Fruit fly (Drosophila melanogaster) whole organism, prepupa: Measurements from ENCODE around the gene Tdrd3.

ENCODE experiments used
- Blimp-1 ChIP-seq: fragments of 200-800 bp; sonication (Bioruptor generic); optimal IDR thresholded peaks from 3 replicates; lab custom pipeline; 2017; ENCODE audit warnings: missing biosample characterization, missing genetic modification characterization, mild to moderate bottlenecking, moderate library complexity, missing genetic modification reagents
- CG10631 ChIP-seq: fragments of 200-800 bp; sonication (Bioruptor generic); optimal IDR thresholded peaks from 2 replicates; lab custom pipeline; 2016; ENCODE audit warnings: missing biosample characterization, missing genetic modification characterization
- CG10669 ChIP-seq: fragments of 200-800 bp; sonication (Bioruptor generic); optimal IDR thresholded peaks from 3 replicates; lab custom pipeline; 2018; ENCODE audit warnings: missing biosample characterization, mild to moderate bottlenecking, missing genetic modification characterization, moderate library complexity
- CG11294 ChIP-seq: fragments of 200-800 bp; sonication (Bioruptor generic); IDR thresholded peaks from 2 replicates; pipeline ENCODE4 v1.3.6; 2022; ENCODE audit warnings: missing biosample characterization, missing genetic modification characterization
- CG11902 ChIP-seq: fragments of 200-800 bp; sonication (Bioruptor generic); optimal IDR thresholded peaks from 3 replicates; lab custom pipeline; 2016; ENCODE audit warnings: missing biosample characterization, missing genetic modification characterization
- CG15336 ChIP-seq: fragments of 200-800 bp; sonication (Bioruptor generic); IDR thresholded peaks from 2 replicates; pipeline ENCODE4 v1.3.6; 2022; ENCODE audit warnings: missing biosample characterization, missing genetic modification characterization
- CG1621 ChIP-seq: fragments of 200-800 bp; sonication (Bioruptor generic); optimal IDR thresholded peaks from 3 replicates; lab custom pipeline; 2018; ENCODE audit warnings: missing biosample characterization, mild to moderate bottlenecking, missing genetic modification characterization
- CG16779 ChIP-seq: fragments of 200-800 bp; sonication (Bioruptor generic); optimal IDR thresholded peaks from 3 replicates; lab custom pipeline; 2017; ENCODE audit warnings: missing biosample characterization, mild to moderate bottlenecking, missing genetic modification characterization
- CG3032 ChIP-seq: fragments of 200-800 bp; optimal IDR thresholded peaks from 2 replicates; lab custom pipeline; 2019; ENCODE audit warnings: missing biosample characterization, mild to moderate bottlenecking, missing genetic modification characterization, moderate library complexity
- CG31627 ChIP-seq: fragments of 200-800 bp; sonication (Bioruptor generic); optimal IDR thresholded peaks from 3 replicates; lab custom pipeline; 2016; ENCODE audit warnings: missing biosample characterization, missing genetic modification characterization
- CG32006 ChIP-seq: fragments of 200-800 bp; sonication (Bioruptor generic); optimal IDR thresholded peaks from 3 replicates; lab custom pipeline; 2017; ENCODE audit warnings: missing biosample characterization, mild to moderate bottlenecking, missing genetic modification characterization
- CG4318 ChIP-seq: fragments of 200-800 bp; sonication (Bioruptor generic); optimal IDR thresholded peaks from 3 replicates; lab custom pipeline; 2017; ENCODE audit warnings: missing biosample characterization, mild to moderate bottlenecking, missing genetic modification characterization
- CG6792 ChIP-seq: fragments of 200-800 bp; sonication (Bioruptor generic); optimal IDR thresholded peaks from 3 replicates; lab custom pipeline; 2016; ENCODE audit warnings: missing biosample characterization, missing genetic modification characterization
- CG6808 ChIP-seq: fragments of 200-800 bp; sonication (Bioruptor generic); optimal IDR thresholded peaks from 3 replicates; lab custom pipeline; 2017; ENCODE audit warnings: missing biosample characterization, missing genetic modification characterization, mild to moderate bottlenecking, moderate library complexity, missing genetic modification reagents
- CG6854 ChIP-seq: fragments of 200-800 bp; sonication (Bioruptor generic); optimal IDR thresholded peaks from 2 replicates; lab custom pipeline; 2017; ENCODE audit warnings: missing biosample characterization, mild to moderate bottlenecking, missing genetic modification characterization
- CG7368 ChIP-seq: fragments of 200-800 bp; sonication (Bioruptor generic); optimal IDR thresholded peaks from 3 replicates; lab custom pipeline; 2016; ENCODE audit warnings: missing biosample characterization, missing genetic modification characterization
- CG9139 ChIP-seq: fragments of 200-800 bp; sonication (Bioruptor generic); optimal IDR thresholded peaks from 3 replicates; lab custom pipeline; 2017; ENCODE audit warnings: missing biosample characterization, mild to moderate bottlenecking, missing genetic modification characterization
- Eip75B ChIP-seq: fragments of 200-800 bp; sonication (Bioruptor generic); optimal IDR thresholded peaks from 3 replicates; lab custom pipeline; 2016; ENCODE audit warnings: missing biosample characterization, missing genetic modification characterization
- Eip78C ChIP-seq: fragments of 200-800 bp; sonication (Bioruptor generic); peaks from one replicate; lab custom pipeline; 2016; ENCODE audit warnings: missing biosample characterization, missing genetic modification characterization
- Eip93F ChIP-seq: fragments of 200-800 bp; sonication (Bioruptor generic); optimal IDR thresholded peaks from 2 replicates; lab custom pipeline; 2016; ENCODE audit warnings: missing biosample characterization, mild to moderate bottlenecking, missing genetic modification characterization
- Ets21C ChIP-seq: fragments of 200-800 bp; sonication (Bioruptor generic); optimal IDR thresholded peaks from 3 replicates; lab custom pipeline; 2016; ENCODE audit warnings: missing biosample characterization, missing genetic modification characterization
- Gug ChIP-seq: fragments of 200-800 bp; sonication (Bioruptor generic); IDR thresholded peaks from 2 replicates; pipeline ENCODE4 v1.3.6; 2022; ENCODE audit warnings: missing biosample characterization, missing genetic modification characterization
- Hr38 ChIP-seq: sonication (Bioruptor generic); optimal IDR thresholded peaks from 2 replicates; lab custom pipeline; 2016; ENCODE audit warnings: missing biosample characterization, missing genetic modification characterization
- Hr39 ChIP-seq: fragments of 200-800 bp; sonication (Bioruptor generic); optimal IDR thresholded peaks from 2 replicates; lab custom pipeline; 2016; ENCODE audit warnings: missing biosample characterization, missing genetic modification characterization
- Hr4 ChIP-seq: fragments of 200-800 bp; sonication (Bioruptor generic); optimal IDR thresholded peaks from 3 replicates; lab custom pipeline; 2016; ENCODE audit warnings: missing biosample characterization, missing genetic modification characterization
- Lpt ChIP-seq: fragments of 200-800 bp; sonication (Bioruptor generic); optimal IDR thresholded peaks from 3 replicates; lab custom pipeline; 2016; ENCODE audit warnings: missing biosample characterization, missing genetic modification characterization
- Met ChIP-seq: fragments of 200-800 bp; sonication (Bioruptor generic); optimal IDR thresholded peaks from 3 replicates; lab custom pipeline; 2016; ENCODE audit warnings: missing biosample characterization, missing genetic modification characterization
- OdsH ChIP-seq: fragments of 200-800 bp; sonication (Bioruptor generic); optimal IDR thresholded peaks from 3 replicates; lab custom pipeline; 2016; ENCODE audit warnings: missing biosample characterization, missing genetic modification characterization
- cyc ChIP-seq: fragments of 200-800 bp; sonication (Bioruptor generic); optimal IDR thresholded peaks from 3 replicates; lab custom pipeline; 2016; ENCODE audit warnings: missing biosample characterization, missing genetic modification characterization
- dsx ChIP-seq: fragments of 200-800 bp; optimal IDR thresholded peaks from 3 replicates; lab custom pipeline; 2019; ENCODE audit warnings: missing biosample characterization, mild to moderate bottlenecking, missing genetic modification characterization, moderate library complexity; ENCODE audit not compliant: poor library complexity, severe bottlenecking
- eg ChIP-seq: fragments of 200-800 bp; sonication (Bioruptor generic); IDR thresholded peaks from 3 replicates; pipeline ENCODE4 v1.3.6; 2022; ENCODE audit warnings: missing biosample characterization, missing genetic modification characterization
- esn ChIP-seq: fragments of 200-800 bp; sonication (Bioruptor generic); optimal IDR thresholded peaks from 2 replicates; lab custom pipeline; 2016; ENCODE audit warnings: missing biosample characterization, mild to moderate bottlenecking, missing genetic modification characterization, moderate library complexity
- fd59A ChIP-seq: fragments of 200-800 bp; sonication (Bioruptor generic); optimal IDR thresholded peaks from 2 replicates; lab custom pipeline; 2017; ENCODE audit warnings: missing biosample characterization, mild to moderate bottlenecking, missing genetic modification characterization, missing genetic modification reagents
- fd85E ChIP-seq: fragments of 200-800 bp; sonication (Bioruptor generic); optimal IDR thresholded peaks from 3 replicates; lab custom pipeline; 2016; ENCODE audit warnings: missing biosample characterization, missing genetic modification characterization
- lz ChIP-seq: fragments of 200-800 bp; sonication (Bioruptor generic); optimal IDR thresholded peaks from 3 replicates; lab custom pipeline; 2016; ENCODE audit warnings: missing biosample characterization, missing genetic modification characterization
- net ChIP-seq: fragments of 200-800 bp; sonication (Bioruptor generic); optimal IDR thresholded peaks from 3 replicates; lab custom pipeline; 2016; ENCODE audit warnings: missing biosample characterization, missing genetic modification characterization
- salr ChIP-seq, 2 experiments: fragments of 200-800 bp; sonication (Bioruptor generic); optimal IDR thresholded peaks; 3 replicates each; lab custom pipeline; 2016 to 2018; ENCODE audit warnings: missing biosample characterization in 2 of 2, missing genetic modification characterization in 2 of 2, mild to moderate bottlenecking in 1 of 2
- ss ChIP-seq, 2 experiments: fragments of 200-800 bp; sonication (Bioruptor generic); optimal IDR thresholded peaks; 2 replicates in 1 of 2; 3 replicates in 1 of 2; lab custom pipeline; 2017 to 2018; ENCODE audit warnings: mild to moderate bottlenecking in 2 of 2, missing biosample characterization in 2 of 2, missing genetic modification characterization in 2 of 2, moderate library complexity in 1 of 2
- svp ChIP-seq: fragments of 200-800 bp; sonication (Bioruptor generic); peaks from one replicate; lab custom pipeline; 2016; ENCODE audit warnings: missing biosample characterization, missing genetic modification characterization
- topi ChIP-seq: fragments of 200-800 bp; sonication (Bioruptor generic); optimal IDR thresholded peaks from 3 replicates; lab custom pipeline; 2016; ENCODE audit warnings: missing biosample characterization, missing genetic modification characterization
- vri ChIP-seq: fragments of 200-800 bp; sonication (Bioruptor generic); optimal IDR thresholded peaks from 3 replicates; lab custom pipeline; 2016; ENCODE audit warnings: missing biosample characterization, mild to moderate bottlenecking, missing genetic modification characterization

The Tdrd3 gene

DNA sequence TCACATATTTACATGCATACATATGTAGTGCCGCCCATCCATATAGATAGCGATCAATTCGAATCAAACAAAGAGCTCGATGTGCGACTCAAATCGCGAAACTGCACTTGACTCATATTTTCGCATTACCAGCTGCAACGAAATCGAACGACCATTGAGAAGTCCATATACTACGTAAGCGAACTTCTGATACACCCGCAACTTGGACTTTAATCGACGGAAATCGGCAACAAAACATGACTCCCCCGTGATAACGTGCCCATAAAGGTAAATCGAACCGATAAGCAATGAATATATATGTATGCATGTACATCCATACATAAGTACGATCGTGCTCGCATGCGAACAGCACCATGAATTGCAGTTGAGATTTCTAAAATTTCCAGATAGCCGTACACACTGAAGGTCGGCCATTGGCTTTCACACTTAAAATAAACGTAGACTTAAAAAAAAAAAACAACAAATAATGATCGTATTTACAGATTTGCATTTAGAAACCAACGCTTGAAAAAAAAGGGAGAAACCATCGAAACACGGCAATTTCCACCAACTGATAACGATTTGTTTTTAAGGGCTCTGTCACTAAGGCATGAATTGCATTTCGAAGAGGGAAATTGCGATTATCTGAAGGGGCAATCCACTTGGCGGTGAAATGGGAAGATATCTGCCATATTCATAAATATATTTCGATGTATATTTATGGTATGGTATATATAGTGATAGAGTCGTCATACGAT, 3.8 kb upstream of the Tdrd3 start:
- TF ChIP-seq CG16779: no peak
- TF ChIP-seq Hr39 (GFP tag; lab: Kevin White, UChicago): no peak
- no peak for TF ChIP-seq CG6792 (GFP tag; lab: Kevin White, UChicago)
- no peak for TF ChIP-seq Met (GFP tag; lab: Kevin White, UChicago)
- TF ChIP-seq fd85E (GFP tag; lab: Kevin White, UChicago): no peak
- TF ChIP-seq ss (GFP tag; optimal IDR thresholded peaks at IDR 0.05; lab: Kevin White, UChicago): peak; percentile 12 to 19
- no peak for TF ChIP-seq fd59A (GFP tag; lab: Kevin White, UChicago)
- no peak for TF ChIP-seq CG1621 (tag; lab: Kevin White, UChicago)
- TF ChIP-seq eg (GFP tag; lab: Robert Waterston, UW): no peak
- no peak for TF ChIP-seq net (GFP tag; lab: Kevin White, UChicago)
- TF ChIP-seq svp (GFP tag; lab: Kevin White, UChicago): peak; percentile 70
- no peak for TF ChIP-seq CG4318 (GFP tag; lab: Kevin White, UChicago)
- no peak for TF ChIP-seq Hr4
- no peak for TF ChIP-seq CG9139 (GFP tag; lab: Kevin White, UChicago)
- peak; percentile 48 for TF ChIP-seq CG6854 (GFP tag; lab: Kevin White, UChicago)
- peak; percentile 56 for TF ChIP-seq Eip93F
- no peak for TF ChIP-seq dsx (GFP tag; lab: Kevin White, UChicago)
- TF ChIP-seq Eip75B (GFP tag; lab: Kevin White, UChicago): no peak
- TF ChIP-seq CG10631 (GFP tag; lab: Kevin White, UChicago): no peak
- no peak for TF ChIP-seq OdsH
- no peak for TF ChIP-seq CG3032 (tag; lab: Kevin White, UChicago)
- TF ChIP-seq CG31627: no peak
- TF ChIP-seq Ets21C (GFP tag; lab: Kevin White, UChicago): no peak
- no peak for TF ChIP-seq CG7368
- no peak for TF ChIP-seq CG10669
- no peak for TF ChIP-seq CG32006
- no peak for TF ChIP-seq topi (GFP tag; lab: Kevin White, UChicago)
- no peak for TF ChIP-seq salr (GFP tag; optimal IDR thresholded peaks at IDR 0.05; lab: Kevin White, UChicago)
- TF ChIP-seq CG11902 (GFP tag; lab: Kevin White, UChicago): no peak
- peak; percentile 43 for TF ChIP-seq vri
- TF ChIP-seq cyc (GFP tag; lab: Kevin White, UChicago): no peak
- TF ChIP-seq esn: no peak
- TF ChIP-seq Hr38 (GFP tag; lab: Kevin White, UChicago): no peak
- TF ChIP-seq Eip78C (GFP tag; lab: Kevin White, UChicago): peak; percentile 66
- no peak for TF ChIP-seq Lpt (GFP tag; lab: Kevin White, UChicago)
- no peak for TF ChIP-seq CG11294 (GFP tag; lab: Robert Waterston, UW)
- TF ChIP-seq Gug (GFP tag; lab: Robert Waterston, UW): no peak
- TF ChIP-seq Blimp-1 (GFP tag; lab: Kevin White, UChicago): no peak
- peak; percentile 13 for TF ChIP-seq CG6808 (GFP tag; lab: Kevin White, UChicago)
- TF ChIP-seq CG15336 (GFP tag; lab: Robert Waterston, UW): no peak
- no peak for TF ChIP-seq lz (GFP tag; lab: Kevin White, UChicago)

DNA sequence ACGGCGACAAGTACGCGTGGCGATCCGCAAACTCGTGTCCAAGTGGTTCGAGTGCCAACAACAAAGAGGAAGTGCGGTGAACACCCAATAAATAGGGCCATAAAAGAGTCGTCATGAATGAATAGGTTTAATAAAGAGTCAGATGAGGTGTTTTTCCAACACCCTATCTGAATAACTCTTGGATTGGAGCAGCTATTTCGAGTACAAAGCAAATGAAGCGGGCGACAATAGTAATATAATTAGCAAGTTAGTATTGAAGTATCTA, 3.3 kb upstream of the Tdrd3 start:
- no peak for TF ChIP-seq Blimp-1 (GFP tag; lab: Kevin White, UChicago)
- no peak for TF ChIP-seq Gug (GFP tag; lab: Robert Waterston, UW)
- no peak for TF ChIP-seq ss (GFP tag; optimal IDR thresholded peaks at IDR 0.05; lab: Kevin White, UChicago)
